Worm (Caenorhabditis elegans) whole organism, L2 larva: ENCODE results near the gene sek-1.
A peak's percentile ranks its signal among the peaks of the same experiment; 100 is the strongest.

Experiments used
- C34F6.9 ChIP-seq: fragments of 150-350 bp; optimal IDR thresholded peaks from 2 replicates; lab custom pipeline; 2014; ENCODE audit warnings: missing biosample characterization, missing genetic modification characterization
- F13H6.1 ChIP-seq: sonication (generic microtip); optimal IDR thresholded peaks from 2 replicates; lab custom pipeline; 2016; ENCODE audit warnings: missing genetic modification characterization, missing compliant biosample characterization
- R02D3.7 ChIP-seq: fragments of 150-350 bp; optimal IDR thresholded peaks from 2 replicates; lab custom pipeline; 2014; ENCODE audit warnings: missing biosample characterization, missing genetic modification characterization
- Y55F3AM.14 ChIP-seq: fragments of 200-800 bp; sonication (Bioruptor generic); optimal IDR thresholded peaks from 2 replicates; lab custom pipeline; 2018; ENCODE audit warnings: mild to moderate bottlenecking, missing genetic modification characterization, missing compliant biosample characterization
- ZK546.5 ChIP-seq: sonication (generic microtip); optimal IDR thresholded peaks from 2 replicates; lab custom pipeline; 2017; ENCODE audit warnings: missing biosample characterization, missing genetic modification characterization
- alr-1 ChIP-seq: fragments of 150-350 bp; optimal IDR thresholded peaks from 2 replicates; lab custom pipeline; 2014; ENCODE audit warnings: missing biosample characterization, missing genetic modification characterization
- aly-2 ChIP-seq: fragments of 150-350 bp; optimal IDR thresholded peaks from 2 replicates; lab custom pipeline; 2014; ENCODE audit warnings: missing biosample characterization, missing genetic modification characterization
- ama-1 ChIP-seq: fragments of 150-350 bp; optimal IDR thresholded peaks from 2 replicates; lab custom pipeline; 2018; ENCODE audit warnings: inconsistent platforms
- blmp-1 ChIP-seq: sonication (generic microtip); optimal IDR thresholded peaks from 2 replicates; lab custom pipeline; 2017; ENCODE audit warnings: missing genetic modification characterization, mild to moderate bottlenecking, missing compliant biosample characterization, antibody characterized with exemption, moderate library complexity; ENCODE audit not compliant: insufficient read depth
- ceh-16 ChIP-seq: fragments of 150-350 bp; optimal IDR thresholded peaks from 2 replicates; lab custom pipeline; 2014; ENCODE audit warnings: missing biosample characterization, missing genetic modification characterization
- crh-2 ChIP-seq: sonication (generic microtip); optimal IDR thresholded peaks from 2 replicates; lab custom pipeline; 2017; ENCODE audit warnings: missing biosample characterization, missing genetic modification characterization
- dmd-4 ChIP-seq: sonication (generic microtip); optimal IDR thresholded peaks from 2 replicates; lab custom pipeline; 2017; ENCODE audit warnings: missing biosample characterization, missing genetic modification characterization
- elt-1 ChIP-seq: fragments of 150-350 bp; optimal IDR thresholded peaks from 2 replicates; lab custom pipeline; 2014; ENCODE audit warnings: missing biosample characterization, missing genetic modification characterization
- elt-3 ChIP-seq: sonication (generic microtip); optimal IDR thresholded peaks from 2 replicates; lab custom pipeline; 2017; ENCODE audit warnings: missing biosample characterization, missing genetic modification characterization
- fos-1 ChIP-seq: fragments of 150-350 bp; optimal IDR thresholded peaks from 2 replicates; lab custom pipeline; 2014; ENCODE audit warnings: missing biosample characterization, missing genetic modification characterization
- gmeb-1 ChIP-seq: fragments of 150-350 bp; optimal IDR thresholded peaks from 2 replicates; lab custom pipeline; 2014; ENCODE audit warnings: missing biosample characterization, missing genetic modification characterization
- lin-11 ChIP-seq: fragments of 150-350 bp; sonication (generic microtip); optimal IDR thresholded peaks from 2 replicates; lab custom pipeline; 2014; ENCODE audit warnings: missing biosample characterization, missing genetic modification characterization, inconsistent platforms, mixed read lengths
- lin-13 ChIP-seq: fragments of 150-350 bp; optimal IDR thresholded peaks from 2 replicates; lab custom pipeline; 2014; ENCODE audit warnings: missing biosample characterization, missing genetic modification reagents, missing genetic modification characterization
- lin-39 ChIP-seq: fragments of 150-350 bp; optimal IDR thresholded peaks from 2 replicates; lab custom pipeline; 2014; ENCODE audit warnings: missing biosample characterization, missing genetic modification reagents, missing genetic modification characterization
- lsy-2 ChIP-seq, 2 experiments: fragments of 150-350 bp in 1 of 2; sonication (generic microtip) in 1 of 2; optimal IDR thresholded peaks; 2 replicates each; lab custom pipeline; 2014 to 2017; ENCODE audit warnings: missing biosample characterization in 2 of 2, missing genetic modification characterization in 2 of 2
- mab-5 ChIP-seq: fragments of 150-350 bp; optimal IDR thresholded peaks from 2 replicates; lab custom pipeline; 2014; ENCODE audit warnings: missing biosample characterization, missing genetic modification characterization
- nhr-11 ChIP-seq: fragments of 150-350 bp; optimal IDR thresholded peaks from 2 replicates; lab custom pipeline; 2014; ENCODE audit warnings: missing biosample characterization, missing genetic modification characterization
- nhr-12 ChIP-seq: fragments of 150-350 bp; optimal IDR thresholded peaks from 2 replicates; lab custom pipeline; 2014; ENCODE audit warnings: missing biosample characterization, missing genetic modification characterization
- nhr-129 ChIP-seq: fragments of 150-350 bp; optimal IDR thresholded peaks from 2 replicates; lab custom pipeline; 2014; ENCODE audit warnings: missing biosample characterization, missing genetic modification characterization
- nhr-21 ChIP-seq: fragments of 150-350 bp; optimal IDR thresholded peaks from 2 replicates; lab custom pipeline; 2014; ENCODE audit warnings: missing biosample characterization, missing genetic modification characterization
- nhr-25 ChIP-seq: fragments of 150-350 bp; sonication (generic microtip); optimal IDR thresholded peaks from 3 replicates; lab custom pipeline; 2014; ENCODE audit warnings: missing biosample characterization, missing genetic modification characterization
- nhr-6 ChIP-seq: fragments of 150-350 bp; optimal IDR thresholded peaks from 2 replicates; lab custom pipeline; 2014; ENCODE audit warnings: missing biosample characterization, missing genetic modification characterization
- nhr-77 ChIP-seq: fragments of 150-350 bp; optimal IDR thresholded peaks from 2 replicates; lab custom pipeline; 2014; ENCODE audit warnings: missing biosample characterization, missing genetic modification characterization
- peb-1 ChIP-seq: fragments of 150-350 bp; optimal IDR thresholded peaks from 2 replicates; lab custom pipeline; 2014; ENCODE audit warnings: missing biosample characterization, missing genetic modification characterization
- sma-3 ChIP-seq: sonication (generic microtip); optimal IDR thresholded peaks from 2 replicates; lab custom pipeline; 2016; ENCODE audit warnings: missing genetic modification reagents, missing genetic modification characterization, missing compliant biosample characterization
- sma-9 ChIP-seq, 2 experiments: fragments of 150-350 bp in 1 of 2; sonication (generic microtip) in 1 of 2; optimal IDR thresholded peaks; 2 replicates each; lab custom pipeline; 2014 to 2016; ENCODE audit warnings: missing genetic modification characterization in 2 of 2, mild to moderate bottlenecking in 1 of 2, missing biosample characterization in 1 of 2, missing compliant biosample characterization in 1 of 2, missing genetic modification reagents in 1 of 2, moderate library complexity in 1 of 2
- snpc-4 ChIP-seq: fragments of 150-350 bp; optimal IDR thresholded peaks from 2 replicates; lab custom pipeline; 2014; ENCODE audit warnings: missing biosample characterization, missing genetic modification characterization
- unc-39 ChIP-seq: fragments of 150-350 bp; optimal IDR thresholded peaks from 2 replicates; lab custom pipeline; 2014; ENCODE audit warnings: missing biosample characterization, missing genetic modification characterization
- unc-55 ChIP-seq: fragments of 150-350 bp; sonication (generic microtip); optimal IDR thresholded peaks from 3 replicates; lab custom pipeline; 2014; ENCODE audit warnings: missing biosample characterization, missing genetic modification reagents, missing genetic modification characterization
- unc-62 ChIP-seq: fragments of 150-350 bp; optimal IDR thresholded peaks from 2 replicates; lab custom pipeline; 2014; ENCODE audit warnings: missing biosample characterization, missing genetic modification reagents, missing genetic modification characterization
- zag-1 ChIP-seq: fragments of 150-350 bp; optimal IDR thresholded peaks from 2 replicates; lab custom pipeline; 2014; ENCODE audit warnings: missing biosample characterization, missing genetic modification characterization
- ztf-1 ChIP-seq: fragments of 200-800 bp; sonication (Bioruptor generic); conservative IDR thresholded peaks from 2 replicates; pipeline ENCODE4 v1.3.6; 2022; ENCODE audit warnings: missing genetic modification characterization, missing compliant biosample characterization
- ztf-4 ChIP-seq: fragments of 150-350 bp; optimal IDR thresholded peaks from 2 replicates; lab custom pipeline; 2014; ENCODE audit warnings: missing biosample characterization, missing genetic modification characterization

The sek-1 gene

ce11 chrX:7794306-7794743 lies 22.2 kb upstream of the sek-1 start:
- peak; percentile 63 for TF ChIP-seq nhr-21 (tag; lab: Kevin White, UChicago)
- no peak for TF ChIP-seq lin-39
- TF ChIP-seq crh-2 (tag; lab: Kevin White, UChicago): peak; percentile 32
- TF ChIP-seq nhr-6: no peak
- TF ChIP-seq R02D3.7 (tag; lab: Kevin White, UChicago): no peak
- no peak for TF ChIP-seq nhr-12 (tag; lab: Kevin White, UChicago)
- no peak for TF ChIP-seq snpc-4
- TF ChIP-seq sma-3 (GFP tag; lab: Kevin White, UChicago): peak; percentile 59
- TF ChIP-seq lin-13 (GFP tag; lab: Kevin White, UChicago): peak; percentile 4
- no peak for TF ChIP-seq lin-11 (tag; lab: Kevin White, UChicago)
- no peak for TF ChIP-seq ztf-4
- TF ChIP-seq lsy-2 (tag; optimal IDR thresholded peaks at IDR 0.05; lab: Kevin White, UChicago): peak in 1 of 2 experiments; percentile 47
- no peak for TF ChIP-seq gmeb-1 (tag; lab: Kevin White, UChicago)
- TF ChIP-seq ceh-16 (tag; lab: Kevin White, UChicago): no peak
- TF ChIP-seq nhr-11 (tag; lab: Kevin White, UChicago): peak; percentile 18
- peak; percentile 44 for TF ChIP-seq blmp-1
- no peak for TF ChIP-seq C34F6.9 (tag; lab: Kevin White, UChicago)
- peak; percentile 32 for TF ChIP-seq nhr-25 (tag; lab: Kevin White, UChicago)
- no peak for TF ChIP-seq unc-39 (tag; lab: Kevin White, UChicago)
- TF ChIP-seq sma-9 (GFP tag; optimal IDR thresholded peaks at IDR 0.05; lab: Kevin White, UChicago): peak; percentile 57
- no peak for TF ChIP-seq sma-9 (tag; optimal IDR thresholded peaks at IDR 0.05; lab: Kevin White, UChicago)
- peak; percentile 6 for TF ChIP-seq unc-55 (GFP tag; lab: Kevin White, UChicago)
- TF ChIP-seq elt-1 (tag; lab: Kevin White, UChicago): no peak
- TF ChIP-seq zag-1 (tag; lab: Kevin White, UChicago): no peak
- TF ChIP-seq dmd-4 (tag; lab: Kevin White, UChicago): no peak
- peak; percentile 35 for TF ChIP-seq nhr-129 (tag; lab: Kevin White, UChicago)
- TF ChIP-seq fos-1 (tag; lab: Kevin White, UChicago): peak; percentile 12
- TF ChIP-seq, all 48 proteins: peak for 12

- TF ChIP-seq F13H6.1 (tag; lab: Kevin White, UChicago) (peak; percentile 53), unc-39 (tag; lab: Kevin White, UChicago) (no peak), peb-1 (no peak), ama-1 (lab: Kevin White, UChicago) (no peak), sma-9 (GFP tag; optimal IDR thresholded peaks at IDR 0.05; lab: Kevin White, UChicago) (peak; percentile 47), sma-9 (tag; optimal IDR thresholded peaks at IDR 0.05; lab: Kevin White, UChicago) (no peak), unc-62 (GFP tag; lab: Kevin White, UChicago) (no peak), snpc-4 (no peak), mab-5 (tag; lab: Kevin White, UChicago) (no peak), ceh-16 (tag; lab: Kevin White, UChicago) (no peak), nhr-25 (tag; lab: Kevin White, UChicago) (peak; percentile 9), nhr-6 (no peak), nhr-11 (tag; lab: Kevin White, UChicago) (no peak), sma-3 (GFP tag; lab: Kevin White, UChicago) (peak; percentile 50), ztf-1 (no peak), ztf-4 (no peak), nhr-129 (tag; lab: Kevin White, UChicago) (peak; percentile 35), gmeb-1 (tag; lab: Kevin White, UChicago) (no peak), alr-1 (tag; lab: Kevin White, UChicago) (no peak), Y55F3AM.14 (GFP tag; lab: Kevin White, UChicago) (no peak), C34F6.9 (tag; lab: Kevin White, UChicago) (peak; percentile 40), crh-2 (tag; lab: Kevin White, UChicago) (peak; percentile 30), aly-2 (tag; lab: Kevin White, UChicago) (no peak), elt-3 (tag; lab: Kevin White, UChicago) (no peak), lin-39 (no peak), lsy-2 (tag; optimal IDR thresholded peaks at IDR 0.05; lab: Kevin White, UChicago) (peak in 1 of 2 experiments; percentile 59), fos-1 (tag; lab: Kevin White, UChicago) (peak; percentile 25)
Observed at ce11 chrX:7798248-7799020, 18.1 kb upstream of the sek-1 start, which contains the start of gene adm-4. TSS of gene adm-4 (minus strand) at chrX:7798298.

ce11 chrX:7799680-7800079 lies 16.9 kb upstream of the sek-1 start, which contains the start of gene gpx-7:
TSS of gene gpx-7 (minus strand) at chrX:7799780.
- no peak for TF ChIP-seq nhr-77 (tag; lab: Kevin White, UChicago)
- no peak for TF ChIP-seq ZK546.5
- peak; percentile 12 for TF ChIP-seq fos-1 (tag; lab: Kevin White, UChicago)
- no peak for TF ChIP-seq ztf-4
- TF ChIP-seq unc-62 (GFP tag; lab: Kevin White, UChicago): no peak
